Fruit fly (Drosophila melanogaster) whole organism, adult: Measurements from ENCODE around the gene Frl.

Experiments used
- CG11617 ChIP-seq: fragments of 200-800 bp; sonication (Bioruptor generic); optimal IDR thresholded peaks from 2 replicates; lab custom pipeline; 2017; ENCODE audit warnings: mild to moderate bottlenecking, missing biosample characterization, missing genetic modification reagents, missing genetic modification characterization
- CG12768 ChIP-seq: fragments of 200-800 bp; sonication (Bioruptor generic); optimal IDR thresholded peaks from 2 replicates; lab custom pipeline; 2017; ENCODE audit warnings: missing biosample characterization, missing genetic modification characterization, mild to moderate bottlenecking, moderate library complexity, missing genetic modification reagents
- CG1620 ChIP-seq: fragments of 200-800 bp; sonication (Bioruptor generic); optimal IDR thresholded peaks from 2 replicates; lab custom pipeline; 2016; ENCODE audit warnings: missing biosample characterization, missing genetic modification characterization
- CG33017 ChIP-seq: fragments of 200-800 bp; sonication (Bioruptor generic); optimal IDR thresholded peaks from 2 replicates; lab custom pipeline; 2018; ENCODE audit warnings: missing biosample characterization, mild to moderate bottlenecking, missing genetic modification characterization, moderate library complexity
- CG5204 ChIP-seq: fragments of 200-800 bp; sonication (Bioruptor generic); optimal IDR thresholded peaks from 2 replicates; lab custom pipeline; 2016; ENCODE audit warnings: missing biosample characterization, missing genetic modification characterization
- Clk ChIP-seq: fragments of 200-800 bp; sonication (Bioruptor generic); optimal IDR thresholded peaks from 2 replicates; lab custom pipeline; 2017; ENCODE audit warnings: missing biosample characterization, missing genetic modification characterization
- Hr96 ChIP-seq: fragments of 200-800 bp; sonication (Bioruptor generic); optimal IDR thresholded peaks from 2 replicates; lab custom pipeline; 2016; ENCODE audit warnings: missing biosample characterization, missing genetic modification characterization
- Mnt ChIP-seq: fragments of 200-800 bp; sonication (Bioruptor generic); optimal IDR thresholded peaks from 2 replicates; lab custom pipeline; 2016; ENCODE audit warnings: missing biosample characterization, mild to moderate bottlenecking, missing genetic modification characterization
- cic ChIP-seq: fragments of 200-800 bp; sonication (Bioruptor generic); optimal IDR thresholded peaks from 2 replicates; lab custom pipeline; 2017; ENCODE audit warnings: missing biosample characterization, mild to moderate bottlenecking, missing genetic modification characterization, moderate library complexity
- kay ChIP-seq: fragments of 200-800 bp; sonication (Bioruptor generic); peaks from one replicate; lab custom pipeline; 2016; ENCODE audit warnings: missing biosample characterization, missing genetic modification characterization, borderline replicate concordance
- ovo ChIP-seq: fragments of 200-800 bp; sonication (Bioruptor generic); optimal IDR thresholded peaks from 2 replicates; lab custom pipeline; 2016; ENCODE audit warnings: missing biosample characterization, missing genetic modification characterization
- pad ChIP-seq: fragments of 200-800 bp; sonication (Bioruptor generic); optimal IDR thresholded peaks from 3 replicates; lab custom pipeline; 2017; ENCODE audit warnings: missing biosample characterization, missing genetic modification characterization, mild to moderate bottlenecking, moderate library complexity, missing genetic modification reagents

DNA sequence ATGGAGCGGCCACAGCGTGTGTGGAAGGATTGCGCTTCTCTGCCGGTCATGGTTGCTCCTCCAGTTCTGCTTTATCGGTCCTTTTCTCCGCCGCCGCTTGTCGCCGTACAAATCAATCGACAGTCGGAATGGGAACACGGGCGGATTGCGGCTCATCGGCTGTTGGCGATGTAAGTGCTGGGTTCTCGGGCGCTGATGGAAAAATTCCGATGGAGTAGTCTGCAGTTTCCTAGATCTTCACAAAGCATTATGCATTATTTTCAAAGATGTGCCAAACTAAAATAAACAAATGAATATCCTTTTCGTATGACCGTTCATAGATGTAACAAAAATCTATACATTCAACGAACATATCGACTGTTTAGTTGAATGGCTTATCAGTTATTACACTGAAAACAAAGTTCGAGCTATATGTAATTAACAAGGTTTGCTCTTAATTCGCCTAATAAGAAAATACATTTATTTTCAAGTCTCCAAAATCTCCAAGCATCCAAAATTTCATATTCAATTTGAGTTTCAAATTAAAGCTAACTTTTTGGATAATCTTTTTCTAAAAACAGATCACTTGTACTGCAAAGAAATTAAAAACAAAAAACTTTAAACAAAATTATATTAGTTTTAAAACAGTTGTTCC is 3.3 kb upstream of the Frl start, which contains the start of gene Neurl4:
- no peak for TF ChIP-seq kay
- TF ChIP-seq ovo (GFP tag; lab: Kevin White, UChicago), result peak; percentile 30
- TF ChIP-seq CG12768, result no peak
- peak; percentile 49 for TF ChIP-seq CG33017 (tag; lab: Kevin White, UChicago)
- TF ChIP-seq Mnt, result no peak
- peak; percentile 3 for TF ChIP-seq cic (GFP tag; lab: Kevin White, UChicago)
- TF ChIP-seq Hr96 (GFP tag; lab: Kevin White, UChicago), result no peak
- TF ChIP-seq CG5204, result peak; percentile 56
- no peak for TF ChIP-seq Clk (GFP tag; lab: Kevin White, UChicago)
- peak; percentile 37 for TF ChIP-seq CG11617 (GFP tag; lab: Kevin White, UChicago)
- TF ChIP-seq CG1620 (GFP tag; lab: Kevin White, UChicago), result peak; percentile 5
- peak; percentile 43 for TF ChIP-seq pad (GFP tag; lab: Kevin White, UChicago)
